Fruit fly (Drosophila melanogaster) whole organism, prepupa: ENCODE measurements around the gene CG5177.
A peak's percentile ranks its signal among the peaks of the same experiment; 100 is the strongest.

Experiments
- Blimp-1 ChIP-seq: fragments of 200-800 bp; sonication (Bioruptor generic); optimal IDR thresholded peaks from 3 replicates; lab custom pipeline; 2017; ENCODE audit warnings: missing biosample characterization, missing genetic modification characterization, mild to moderate bottlenecking, moderate library complexity, missing genetic modification reagents
- CG10631 ChIP-seq: fragments of 200-800 bp; sonication (Bioruptor generic); optimal IDR thresholded peaks from 2 replicates; lab custom pipeline; 2016; ENCODE audit warnings: missing biosample characterization, missing genetic modification characterization
- CG10669 ChIP-seq: fragments of 200-800 bp; sonication (Bioruptor generic); optimal IDR thresholded peaks from 3 replicates; lab custom pipeline; 2018; ENCODE audit warnings: missing biosample characterization, mild to moderate bottlenecking, missing genetic modification characterization, moderate library complexity
- CG11294 ChIP-seq: fragments of 200-800 bp; sonication (Bioruptor generic); IDR thresholded peaks from 2 replicates; pipeline ENCODE4 v1.3.6; 2022; ENCODE audit warnings: missing biosample characterization, missing genetic modification characterization
- CG11762 ChIP-seq: fragments of 200-800 bp; sonication (Bioruptor generic); optimal IDR thresholded peaks from 3 replicates; lab custom pipeline; 2016; ENCODE audit warnings: missing biosample characterization, missing genetic modification characterization; ENCODE audit not compliant: insufficient read depth
- CG11902 ChIP-seq: fragments of 200-800 bp; sonication (Bioruptor generic); optimal IDR thresholded peaks from 3 replicates; lab custom pipeline; 2016; ENCODE audit warnings: missing biosample characterization, missing genetic modification characterization
- CG1621 ChIP-seq: fragments of 200-800 bp; sonication (Bioruptor generic); optimal IDR thresholded peaks from 3 replicates; lab custom pipeline; 2018; ENCODE audit warnings: missing biosample characterization, mild to moderate bottlenecking, missing genetic modification characterization
- CG16779 ChIP-seq: fragments of 200-800 bp; sonication (Bioruptor generic); optimal IDR thresholded peaks from 3 replicates; lab custom pipeline; 2017; ENCODE audit warnings: missing biosample characterization, mild to moderate bottlenecking, missing genetic modification characterization
- CG31627 ChIP-seq: fragments of 200-800 bp; sonication (Bioruptor generic); optimal IDR thresholded peaks from 3 replicates; lab custom pipeline; 2016; ENCODE audit warnings: missing biosample characterization, missing genetic modification characterization
- CG32006 ChIP-seq: fragments of 200-800 bp; sonication (Bioruptor generic); optimal IDR thresholded peaks from 3 replicates; lab custom pipeline; 2017; ENCODE audit warnings: missing biosample characterization, mild to moderate bottlenecking, missing genetic modification characterization
- CG34406 ChIP-seq: fragments of 200-800 bp; sonication (Bioruptor generic); optimal IDR thresholded peaks from 3 replicates; lab custom pipeline; 2016; ENCODE audit warnings: missing biosample characterization, missing genetic modification characterization
- CG3919 ChIP-seq: fragments of 200-800 bp; sonication (Bioruptor generic); optimal IDR thresholded peaks from 3 replicates; lab custom pipeline; 2016; ENCODE audit warnings: missing biosample characterization, missing genetic modification characterization
- CG4318 ChIP-seq: fragments of 200-800 bp; sonication (Bioruptor generic); optimal IDR thresholded peaks from 3 replicates; lab custom pipeline; 2017; ENCODE audit warnings: missing biosample characterization, mild to moderate bottlenecking, missing genetic modification characterization
- CG6163 ChIP-seq: fragments of 200-800 bp; sonication (Bioruptor generic); IDR thresholded peaks from 3 replicates; pipeline ENCODE4 v1.3.6; 2022; ENCODE audit warnings: missing biosample characterization, missing genetic modification characterization
- CG6276 ChIP-seq: fragments of 200-800 bp; sonication (Bioruptor generic); optimal IDR thresholded peaks from 2 replicates; lab custom pipeline; 2017; ENCODE audit warnings: missing biosample characterization, mild to moderate bottlenecking, missing genetic modification characterization
- CG6792 ChIP-seq: fragments of 200-800 bp; sonication (Bioruptor generic); optimal IDR thresholded peaks from 3 replicates; lab custom pipeline; 2016; ENCODE audit warnings: missing biosample characterization, missing genetic modification characterization
- CG6808 ChIP-seq: fragments of 200-800 bp; sonication (Bioruptor generic); optimal IDR thresholded peaks from 3 replicates; lab custom pipeline; 2017; ENCODE audit warnings: missing biosample characterization, missing genetic modification characterization, mild to moderate bottlenecking, moderate library complexity, missing genetic modification reagents
- CG6854 ChIP-seq: fragments of 200-800 bp; sonication (Bioruptor generic); optimal IDR thresholded peaks from 2 replicates; lab custom pipeline; 2017; ENCODE audit warnings: missing biosample characterization, mild to moderate bottlenecking, missing genetic modification characterization
- CG8119 ChIP-seq: fragments of 200-800 bp; sonication (Bioruptor generic); IDR thresholded peaks from 3 replicates; pipeline ENCODE4 v1.3.6; 2022; ENCODE audit warnings: missing biosample characterization, missing genetic modification characterization
- CG8319 ChIP-seq: fragments of 200-800 bp; sonication (Bioruptor generic); optimal IDR thresholded peaks from 3 replicates; lab custom pipeline; 2016; ENCODE audit warnings: missing biosample characterization, missing genetic modification characterization
- CG8632 ChIP-seq: fragments of 200-800 bp; sonication (Bioruptor generic); optimal IDR thresholded peaks from 3 replicates; lab custom pipeline; 2016; ENCODE audit warnings: missing biosample characterization, missing genetic modification characterization
- CG9139 ChIP-seq: fragments of 200-800 bp; sonication (Bioruptor generic); optimal IDR thresholded peaks from 3 replicates; lab custom pipeline; 2017; ENCODE audit warnings: missing biosample characterization, mild to moderate bottlenecking, missing genetic modification characterization
- Eip75B ChIP-seq: fragments of 200-800 bp; sonication (Bioruptor generic); optimal IDR thresholded peaks from 3 replicates; lab custom pipeline; 2016; ENCODE audit warnings: missing biosample characterization, missing genetic modification characterization
- Eip78C ChIP-seq: fragments of 200-800 bp; sonication (Bioruptor generic); peaks from one replicate; lab custom pipeline; 2016; ENCODE audit warnings: missing biosample characterization, missing genetic modification characterization
- Eip93F ChIP-seq: fragments of 200-800 bp; sonication (Bioruptor generic); optimal IDR thresholded peaks from 2 replicates; lab custom pipeline; 2016; ENCODE audit warnings: missing biosample characterization, mild to moderate bottlenecking, missing genetic modification characterization
- Ets21C ChIP-seq: fragments of 200-800 bp; sonication (Bioruptor generic); optimal IDR thresholded peaks from 3 replicates; lab custom pipeline; 2016; ENCODE audit warnings: missing biosample characterization, missing genetic modification characterization
- Gug ChIP-seq: fragments of 200-800 bp; sonication (Bioruptor generic); IDR thresholded peaks from 2 replicates; pipeline ENCODE4 v1.3.6; 2022; ENCODE audit warnings: missing biosample characterization, missing genetic modification characterization
- Hr38 ChIP-seq: sonication (Bioruptor generic); optimal IDR thresholded peaks from 2 replicates; lab custom pipeline; 2016; ENCODE audit warnings: missing biosample characterization, missing genetic modification characterization
- Hr39 ChIP-seq: fragments of 200-800 bp; sonication (Bioruptor generic); optimal IDR thresholded peaks from 2 replicates; lab custom pipeline; 2016; ENCODE audit warnings: missing biosample characterization, missing genetic modification characterization
- Hr4 ChIP-seq: fragments of 200-800 bp; sonication (Bioruptor generic); optimal IDR thresholded peaks from 3 replicates; lab custom pipeline; 2016; ENCODE audit warnings: missing biosample characterization, missing genetic modification characterization
- Lpt ChIP-seq: fragments of 200-800 bp; sonication (Bioruptor generic); optimal IDR thresholded peaks from 3 replicates; lab custom pipeline; 2016; ENCODE audit warnings: missing biosample characterization, missing genetic modification characterization
- Met ChIP-seq: fragments of 200-800 bp; sonication (Bioruptor generic); optimal IDR thresholded peaks from 3 replicates; lab custom pipeline; 2016; ENCODE audit warnings: missing biosample characterization, missing genetic modification characterization
- OdsH ChIP-seq: fragments of 200-800 bp; sonication (Bioruptor generic); optimal IDR thresholded peaks from 3 replicates; lab custom pipeline; 2016; ENCODE audit warnings: missing biosample characterization, missing genetic modification characterization
- Smox ChIP-seq: fragments of 200-800 bp; sonication (Bioruptor generic); optimal IDR thresholded peaks from 3 replicates; lab custom pipeline; 2016; ENCODE audit warnings: missing biosample characterization, missing genetic modification characterization
- Sox102F ChIP-seq: fragments of 200-800 bp; sonication (Bioruptor generic); optimal IDR thresholded peaks from 2 replicates; lab custom pipeline; 2016; ENCODE audit warnings: missing biosample characterization, mild to moderate bottlenecking, missing genetic modification characterization
- Sox14 ChIP-seq: fragments of 200-800 bp; sonication (Bioruptor generic); optimal IDR thresholded peaks from 3 replicates; lab custom pipeline; 2016; ENCODE audit warnings: missing biosample characterization, missing genetic modification characterization
- Sox15 ChIP-seq: fragments of 200-800 bp; sonication (Bioruptor generic); optimal IDR thresholded peaks from 3 replicates; lab custom pipeline; 2016; ENCODE audit warnings: missing biosample characterization, missing genetic modification characterization
- achi ChIP-seq: fragments of 200-800 bp; sonication (Bioruptor generic); optimal IDR thresholded peaks from 3 replicates; lab custom pipeline; 2016; ENCODE audit warnings: missing biosample characterization, missing genetic modification characterization
- acj6 ChIP-seq: fragments of 200-800 bp; sonication (Bioruptor generic); optimal IDR thresholded peaks from 3 replicates; lab custom pipeline; 2016; ENCODE audit warnings: missing biosample characterization, missing genetic modification characterization
- dsx ChIP-seq: fragments of 200-800 bp; optimal IDR thresholded peaks from 3 replicates; lab custom pipeline; 2019; ENCODE audit warnings: missing biosample characterization, mild to moderate bottlenecking, missing genetic modification characterization, moderate library complexity; ENCODE audit not compliant: poor library complexity, severe bottlenecking
- eg ChIP-seq: fragments of 200-800 bp; sonication (Bioruptor generic); IDR thresholded peaks from 3 replicates; pipeline ENCODE4 v1.3.6; 2022; ENCODE audit warnings: missing biosample characterization, missing genetic modification characterization
- esn ChIP-seq: fragments of 200-800 bp; sonication (Bioruptor generic); optimal IDR thresholded peaks from 2 replicates; lab custom pipeline; 2016; ENCODE audit warnings: missing biosample characterization, mild to moderate bottlenecking, missing genetic modification characterization, moderate library complexity
- fd59A ChIP-seq: fragments of 200-800 bp; sonication (Bioruptor generic); optimal IDR thresholded peaks from 2 replicates; lab custom pipeline; 2017; ENCODE audit warnings: missing biosample characterization, mild to moderate bottlenecking, missing genetic modification characterization, missing genetic modification reagents
- fd85E ChIP-seq: fragments of 200-800 bp; sonication (Bioruptor generic); optimal IDR thresholded peaks from 3 replicates; lab custom pipeline; 2016; ENCODE audit warnings: missing biosample characterization, missing genetic modification characterization
- fkh ChIP-seq: fragments of 200-800 bp; sonication (Bioruptor generic); optimal IDR thresholded peaks from 3 replicates; lab custom pipeline; 2017; ENCODE audit warnings: missing biosample characterization, mild to moderate bottlenecking, missing genetic modification characterization, moderate library complexity
- lz ChIP-seq: fragments of 200-800 bp; sonication (Bioruptor generic); optimal IDR thresholded peaks from 3 replicates; lab custom pipeline; 2016; ENCODE audit warnings: missing biosample characterization, missing genetic modification characterization
- pdm3 ChIP-seq: fragments of 200-800 bp; sonication (Bioruptor generic); optimal IDR thresholded peaks from 3 replicates; lab custom pipeline; 2016; ENCODE audit warnings: missing biosample characterization, missing genetic modification characterization
- salr ChIP-seq, 2 experiments: fragments of 200-800 bp; sonication (Bioruptor generic); optimal IDR thresholded peaks; 3 replicates each; lab custom pipeline; 2016 to 2018; ENCODE audit warnings: missing biosample characterization in 2 of 2, missing genetic modification characterization in 2 of 2, mild to moderate bottlenecking in 1 of 2
- spab ChIP-seq: fragments of 200-800 bp; sonication (Bioruptor generic); optimal IDR thresholded peaks from 2 replicates; lab custom pipeline; 2017; ENCODE audit warnings: missing biosample characterization, mild to moderate bottlenecking, missing genetic modification characterization, missing genetic modification reagents
- ss ChIP-seq, 2 experiments: fragments of 200-800 bp; sonication (Bioruptor generic); optimal IDR thresholded peaks; 2 replicates in 1 of 2; 3 replicates in 1 of 2; lab custom pipeline; 2017 to 2018; ENCODE audit warnings: mild to moderate bottlenecking in 2 of 2, missing biosample characterization in 2 of 2, missing genetic modification characterization in 2 of 2, moderate library complexity in 1 of 2
- svp ChIP-seq: fragments of 200-800 bp; sonication (Bioruptor generic); peaks from one replicate; lab custom pipeline; 2016; ENCODE audit warnings: missing biosample characterization, missing genetic modification characterization
- topi ChIP-seq: fragments of 200-800 bp; sonication (Bioruptor generic); optimal IDR thresholded peaks from 3 replicates; lab custom pipeline; 2016; ENCODE audit warnings: missing biosample characterization, missing genetic modification characterization
- vri ChIP-seq: fragments of 200-800 bp; sonication (Bioruptor generic); optimal IDR thresholded peaks from 3 replicates; lab custom pipeline; 2016; ENCODE audit warnings: missing biosample characterization, mild to moderate bottlenecking, missing genetic modification characterization

Gene CG5177

dm6 chr2L:7395813-7396212, 9.2 kb upstream of the CG5177 start:
- TF ChIP-seq vri (GFP tag; lab: Kevin White, UChicago) (no peak), ss (GFP tag; optimal IDR thresholded peaks at IDR 0.05; lab: Kevin White, UChicago) (peak in 1 of 2 experiments; percentile 6), Smox (GFP tag; lab: Kevin White, UChicago) (peak; percentile 13), lz (peak; percentile 2), Lpt (GFP tag; lab: Kevin White, UChicago) (no peak), topi (GFP tag; lab: Kevin White, UChicago) (peak; percentile 6), CG8119 (GFP tag; lab: Robert Waterston, UW) (peak; percentile 54; the same call in 2 of the 3 replicates), Hr38 (GFP tag; lab: Kevin White, UChicago) (no peak), fd85E (GFP tag; lab: Kevin White, UChicago) (no peak), fkh (GFP tag; lab: Kevin White, UChicago) (no peak), Ets21C (GFP tag; lab: Kevin White, UChicago) (no peak), Met (GFP tag; lab: Kevin White, UChicago) (peak; percentile 20), CG31627 (peak; percentile 13), Gug (no peak), CG11762 (GFP tag; lab: Kevin White, UChicago) (no peak), CG32006 (GFP tag; lab: Kevin White, UChicago) (peak; percentile 52), esn (GFP tag; lab: Kevin White, UChicago) (peak; percentile 38), spab (GFP tag; lab: Kevin White, UChicago) (no peak), CG16779 (no peak), OdsH (peak; percentile 45), CG6808 (GFP tag; lab: Kevin White, UChicago) (no peak), fd59A (GFP tag; lab: Kevin White, UChicago) (no peak), CG9139 (GFP tag; lab: Kevin White, UChicago) (no peak), CG6276 (GFP tag; lab: Kevin White, UChicago) (no peak), CG11294 (GFP tag; lab: Robert Waterston, UW) (no peak), eg (GFP tag; lab: Robert Waterston, UW) (peak; percentile 22; the same call in 1 of the 3 replicates), pdm3 (GFP tag; lab: Kevin White, UChicago) (peak; percentile 21), CG3919 (peak; percentile 43), achi (peak; percentile 45), CG8319 (no peak), salr (GFP tag; optimal IDR thresholded peaks at IDR 0.05; lab: Kevin White, UChicago) (no peak), acj6 (GFP tag; lab: Kevin White, UChicago) (peak; percentile 45), CG4318 (GFP tag; lab: Kevin White, UChicago) (no peak), svp (GFP tag; lab: Kevin White, UChicago) (peak; percentile 50), Blimp-1 (no peak), CG34406 (GFP tag; lab: Kevin White, UChicago) (peak; percentile 54), Eip75B (no peak), Sox15 (no peak), CG10669 (GFP tag; lab: Kevin White, UChicago) (no peak), Hr39 (GFP tag; lab: Kevin White, UChicago) (no peak), CG6854 (GFP tag; lab: Kevin White, UChicago) (no peak), Sox102F (peak; percentile 20), Sox14 (GFP tag; lab: Kevin White, UChicago) (no peak), CG10631 (GFP tag; lab: Kevin White, UChicago) (no peak), Eip78C (peak; percentile 84), CG1621 (tag; lab: Kevin White, UChicago) (no peak), Eip93F (GFP tag; lab: Kevin White, UChicago) (no peak), CG8632 (peak; percentile 53), CG11902 (GFP tag; lab: Kevin White, UChicago) (no peak), CG6792 (GFP tag; lab: Kevin White, UChicago) (peak; percentile 33), CG6163 (GFP tag; lab: Robert Waterston, UW) (no peak), Hr4 (GFP tag; lab: Kevin White, UChicago) (peak; percentile 42), dsx (peak; percentile 20)
